Worm (Caenorhabditis elegans) whole organism, midembryonic: Measurements from ENCODE around the gene K09C6.9.

Experiments
- T22C8.4 ChIP-seq: fragments of 200-800 bp; sonication (Bioruptor generic); IDR thresholded peaks from 2 replicates; pipeline ENCODE4 v1.3.6; 2022; ENCODE audit warnings: missing genetic modification characterization, missing compliant biosample characterization
- cog-1 ChIP-seq: sonication (generic microtip); optimal IDR thresholded peaks from 2 replicates; lab custom pipeline; 2016; ENCODE audit warnings: missing genetic modification characterization, missing compliant biosample characterization
- flt-1 ChIP-seq: fragments of 200-800 bp; sonication (Bioruptor generic); IDR thresholded peaks from 2 replicates; pipeline ENCODE4 v1.3.6; 2022; ENCODE audit warnings: missing genetic modification characterization, missing compliant biosample characterization
- med-1 ChIP-seq: sonication (generic microtip); optimal IDR thresholded peaks from 2 replicates; lab custom pipeline; 2017; ENCODE audit warnings: missing genetic modification characterization, mild to moderate bottlenecking, missing compliant biosample characterization, antibody characterized with exemption, missing genetic modification reagents; ENCODE audit not compliant: insufficient read depth
- ref-1 ChIP-seq: fragments of 200-800 bp; sonication (Bioruptor generic); conservative IDR thresholded peaks from 2 replicates; pipeline ENCODE4 v1.3.6; 2022; ENCODE audit warnings: missing genetic modification reagents, missing genetic modification characterization, missing compliant biosample characterization
- ztf-29 ChIP-seq: fragments of 200-800 bp; sonication (Bioruptor generic); IDR thresholded peaks from 2 replicates; pipeline ENCODE4 v1.3.6; 2022; ENCODE audit warnings: missing genetic modification reagents, missing genetic modification characterization, missing compliant biosample characterization

ce11 chrV:893437-894018 is 38.7 kb upstream of the K09C6.9 start, which contains the start of the genes srlf-23 and srlf-20:
- no peak for TF ChIP-seq flt-1 (GFP tag; lab: Robert Waterston, UW)
- TF ChIP-seq med-1 (GFP tag; lab: Kevin White, UChicago), result no peak
- TF ChIP-seq ref-1 (GFP tag; lab: Robert Waterston, UW), result no peak
- TF ChIP-seq cog-1 (tag; lab: Kevin White, UChicago), result no peak
- no peak for TF ChIP-seq T22C8.4 (GFP tag; lab: Robert Waterston, UW)
- TF ChIP-seq ztf-29 (GFP tag; lab: Robert Waterston, UW), result no peak
